Fruit fly (Drosophila melanogaster) whole organism, embryonic: ENCODE results near the gene CG31041.

Experiments
- Atf-2 ChIP-seq: fragments of 200-800 bp; sonication (Bioruptor generic); optimal IDR thresholded peaks from 2 replicates; lab custom pipeline; 2016; ENCODE audit warnings: missing biosample characterization, missing genetic modification characterization
- B-H1 ChIP-seq: fragments of 200-800 bp; sonication (Bioruptor generic); IDR thresholded peaks from 3 replicates; pipeline ENCODE4 v1.3.6; 2022; ENCODE audit warnings: missing biosample characterization, missing genetic modification characterization
- CG11504 ChIP-seq: fragments of 200-800 bp; sonication (Bioruptor generic); optimal IDR thresholded peaks from 3 replicates; lab custom pipeline; 2019; ENCODE audit warnings: missing biosample characterization, mild to moderate bottlenecking, missing genetic modification characterization, moderate library complexity
- CG11695 ChIP-seq: fragments of 200-800 bp; sonication (Bioruptor generic); IDR thresholded peaks from 3 replicates; pipeline ENCODE4 v1.3.6; 2022; ENCODE audit warnings: missing biosample characterization, missing genetic modification characterization
- CG11696 ChIP-seq: fragments of 200-800 bp; sonication (Bioruptor generic); IDR thresholded peaks from 2 replicates; pipeline ENCODE4 v1.3.6; 2022; ENCODE audit warnings: missing biosample characterization, missing genetic modification characterization
- CG12299 ChIP-seq: fragments of 200-800 bp; sonication (Bioruptor generic); optimal IDR thresholded peaks from 2 replicates; lab custom pipeline; 2018; ENCODE audit warnings: missing biosample characterization, mild to moderate bottlenecking, missing genetic modification characterization
- CG14014 ChIP-seq: fragments of 200-800 bp; sonication (Bioruptor generic); IDR thresholded peaks from 2 replicates; pipeline ENCODE4 v1.3.6; 2022; ENCODE audit warnings: missing biosample characterization, missing genetic modification characterization
- CG14441 ChIP-seq: fragments of 200-800 bp; sonication (Bioruptor generic); IDR thresholded peaks from 2 replicates; pipeline ENCODE4 v1.3.6; 2022; ENCODE audit warnings: missing biosample characterization, missing genetic modification characterization
- CG15601 ChIP-seq: fragments of 200-800 bp; sonication (Bioruptor generic); optimal IDR thresholded peaks from 3 replicates; lab custom pipeline; 2019; ENCODE audit warnings: missing biosample characterization, mild to moderate bottlenecking, missing genetic modification characterization, moderate library complexity
- CG17359 ChIP-seq: fragments of 200-800 bp; sonication (Bioruptor generic); optimal IDR thresholded peaks from 3 replicates; lab custom pipeline; 2018; ENCODE audit warnings: missing biosample characterization, mild to moderate bottlenecking, missing genetic modification characterization, moderate library complexity
- CG18599 ChIP-seq: fragments of 200-800 bp; sonication (Bioruptor generic); optimal IDR thresholded peaks from 3 replicates; lab custom pipeline; 2017; ENCODE audit warnings: missing biosample characterization, missing genetic modification characterization, mild to moderate bottlenecking, moderate library complexity, missing genetic modification reagents
- CG30431 ChIP-seq: fragments of 200-800 bp; sonication (Bioruptor generic); optimal IDR thresholded peaks from 2 replicates; lab custom pipeline; 2017; ENCODE audit warnings: missing biosample characterization, missing genetic modification characterization
- CG33213 ChIP-seq: fragments of 200-800 bp; sonication (Bioruptor generic); optimal IDR thresholded peaks from 3 replicates; lab custom pipeline; 2016; ENCODE audit warnings: missing biosample characterization, missing genetic modification characterization
- CG4282 ChIP-seq: fragments of 200-800 bp; sonication (Bioruptor generic); optimal IDR thresholded peaks from 2 replicates; lab custom pipeline; 2016; ENCODE audit warnings: missing biosample characterization, missing genetic modification characterization
- CG6654 ChIP-seq: fragments of 200-800 bp; sonication (Bioruptor generic); optimal IDR thresholded peaks from 2 replicates; lab custom pipeline; 2017; ENCODE audit warnings: missing biosample characterization, mild to moderate bottlenecking, missing genetic modification characterization
- CG6854 ChIP-seq: fragments of 200-800 bp; sonication (Bioruptor generic); optimal IDR thresholded peaks from 3 replicates; lab custom pipeline; 2017; ENCODE audit warnings: missing biosample characterization, mild to moderate bottlenecking, missing genetic modification characterization
- CG7963 ChIP-seq: fragments of 200-800 bp; sonication (Bioruptor generic); IDR thresholded peaks from 3 replicates; pipeline ENCODE4 v1.3.6; 2022; ENCODE audit warnings: missing biosample characterization, missing genetic modification characterization; ENCODE audit not compliant: partially characterized antibody
- CG8359 ChIP-seq: fragments of 200-800 bp; sonication (Bioruptor generic); optimal IDR thresholded peaks from 2 replicates; lab custom pipeline; 2017; ENCODE audit warnings: missing biosample characterization, mild to moderate bottlenecking, missing genetic modification characterization, borderline replicate concordance
- Dad ChIP-seq: fragments of 200-800 bp; sonication (Bioruptor generic); optimal IDR thresholded peaks from 3 replicates; lab custom pipeline; 2016; ENCODE audit warnings: missing biosample characterization, missing genetic modification characterization
- HLH3B ChIP-seq: fragments of 200-800 bp; sonication (Bioruptor generic); IDR thresholded peaks from 2 replicates; pipeline ENCODE4 v1.3.6; 2022; ENCODE audit warnings: missing biosample characterization, missing genetic modification characterization
- Hr39 ChIP-seq: fragments of >200 bp; optimal IDR thresholded peaks from 2 replicates; lab custom pipeline; 2017
- Kr ChIP-seq: fragments of 200-800 bp; sonication (Bioruptor generic); optimal IDR thresholded peaks from 2 replicates; lab custom pipeline; 2017; ENCODE audit warnings: missing biosample characterization, mild to moderate bottlenecking, missing genetic modification characterization
- NC2β ChIP-seq: fragments of 200-800 bp; sonication (Bioruptor generic); optimal IDR thresholded peaks from 2 replicates; lab custom pipeline; 2016; ENCODE audit warnings: missing biosample characterization, missing genetic modification characterization
- Nf-YA ChIP-seq: fragments of 200-800 bp; sonication (Bioruptor generic); IDR thresholded peaks from 2 replicates; pipeline ENCODE4 v1.3.6; 2022; ENCODE audit warnings: missing biosample characterization, missing genetic modification characterization
- Nf-YB ChIP-seq: fragments of 200-800 bp; sonication (Bioruptor generic); optimal IDR thresholded peaks from 3 replicates; lab custom pipeline; 2019; ENCODE audit warnings: missing biosample characterization, mild to moderate bottlenecking, missing genetic modification characterization, moderate library complexity
- Optix ChIP-seq: fragments of 200-800 bp; sonication (Bioruptor generic); IDR thresholded peaks from 3 replicates; pipeline ENCODE4 v1.3.6; 2022; ENCODE audit warnings: missing biosample characterization, missing genetic modification characterization
- Ravus ChIP-seq: fragments of 200-800 bp; sonication (Bioruptor generic); IDR thresholded peaks from 2 replicates; pipeline ENCODE4 v1.3.6; 2022; ENCODE audit warnings: missing biosample characterization, missing genetic modification characterization
- abd-A ChIP-seq: fragments of 200-800 bp; sonication (Bioruptor generic); optimal IDR thresholded peaks from 3 replicates; lab custom pipeline; 2019; ENCODE audit warnings: missing biosample characterization, mild to moderate bottlenecking, missing genetic modification characterization, moderate library complexity
- az2 ChIP-seq: fragments of 200-800 bp; sonication (Bioruptor generic); optimal IDR thresholded peaks from 3 replicates; lab custom pipeline; 2016; ENCODE audit warnings: missing biosample characterization, missing genetic modification characterization
- bab2 ChIP-seq: fragments of 200-800 bp; sonication (Bioruptor generic); optimal IDR thresholded peaks from 2 replicates; lab custom pipeline; 2016; ENCODE audit warnings: missing biosample characterization, missing genetic modification characterization
- br ChIP-seq: fragments of >200 bp; optimal IDR thresholded peaks from 2 replicates; lab custom pipeline; 2017
- crol ChIP-seq: fragments of 200-800 bp; sonication (Bioruptor generic); IDR thresholded peaks from 2 replicates; pipeline ENCODE4 v1.3.6; 2022; ENCODE audit warnings: missing biosample characterization, missing genetic modification characterization
- dmrt99B ChIP-seq: fragments of 200-800 bp; sonication (Bioruptor generic); optimal IDR thresholded peaks from 2 replicates; lab custom pipeline; 2018; ENCODE audit warnings: missing biosample characterization, mild to moderate bottlenecking, missing genetic modification characterization, moderate library complexity
- eve ChIP-seq, 2 experiments: fragments of >200 bp; optimal IDR thresholded peaks; 2 replicates each; lab custom pipeline; 2017; ENCODE audit warnings: missing biosample characterization in 2 of 2, missing genetic modification characterization in 2 of 2
- h ChIP-seq: fragments of >200 bp; optimal IDR thresholded peaks from 2 replicates; lab custom pipeline; 2017
- hkb ChIP-seq, 2 experiments: fragments of 200-800 bp in 1 of 2; fragments of >200 bp in 1 of 2; sonication (Bioruptor generic) in 1 of 2; IDR thresholded peaks in 1 of 2; optimal IDR thresholded peaks in 1 of 2; 2 replicates each; pipeline versions ENCODE4 v1.3.6 to Lab custom; 2017 to 2022; ENCODE audit warnings: missing biosample characterization in 1 of 2, missing genetic modification characterization in 1 of 2
- inv ChIP-seq: fragments of 200-800 bp; sonication (Bioruptor generic); IDR thresholded peaks from 2 replicates; pipeline ENCODE4 v1.3.6; 2022; ENCODE audit warnings: missing biosample characterization, missing genetic modification characterization; ENCODE audit not compliant: partially characterized antibody
- ken ChIP-seq: fragments of 200-800 bp; sonication (Bioruptor generic); IDR thresholded peaks from 3 replicates; pipeline ENCODE4 v1.3.6; 2022; ENCODE audit warnings: missing biosample characterization, missing genetic modification characterization
- klu ChIP-seq: fragments of 200-800 bp; sonication (Bioruptor generic); IDR thresholded peaks from 2 replicates; pipeline ENCODE4 v1.3.6; 2022; ENCODE audit warnings: missing biosample characterization, missing genetic modification characterization
- maf-S ChIP-seq: fragments of 200-800 bp; sonication (Bioruptor generic); optimal IDR thresholded peaks from 2 replicates; lab custom pipeline; 2016; ENCODE audit warnings: missing biosample characterization, missing genetic modification characterization
- pan ChIP-seq, 4 experiments: fragments of >200 bp in 3 of 4; fragments of 200-800 bp in 1 of 4; sonication (Bioruptor generic) in 1 of 4; optimal IDR thresholded peaks in 3 of 4; IDR thresholded peaks in 1 of 4; 2 replicates each; pipeline versions ENCODE4 v1.3.6 to Lab custom; 2017 to 2022; ENCODE audit warnings: missing biosample characterization in 2 of 4, missing genetic modification characterization in 2 of 4, mixed read lengths in 1 of 4
- pum ChIP-seq: fragments of 200-800 bp; sonication (Bioruptor generic); optimal IDR thresholded peaks from 2 replicates; lab custom pipeline; 2016; ENCODE audit warnings: missing biosample characterization, missing genetic modification characterization
- sens-2 ChIP-seq: fragments of 200-800 bp; sonication (Bioruptor generic); IDR thresholded peaks from 2 replicates; pipeline ENCODE4 v1.3.6; 2022; ENCODE audit warnings: missing biosample characterization, missing genetic modification characterization
- sisA ChIP-seq: fragments of 200-800 bp; sonication (Bioruptor generic); IDR thresholded peaks from 2 replicates; pipeline ENCODE4 v1.3.6; 2022; ENCODE audit warnings: missing biosample characterization, missing genetic modification characterization
- slbo ChIP-seq: fragments of 200-800 bp; sonication (Bioruptor generic); IDR thresholded peaks from 2 replicates; pipeline ENCODE4 v1.3.6; 2022; ENCODE audit warnings: missing biosample characterization, missing genetic modification characterization
- so ChIP-seq: fragments of 200-800 bp; sonication (Bioruptor generic); IDR thresholded peaks from 3 replicates; pipeline ENCODE4 v1.3.6; 2022; ENCODE audit warnings: missing biosample characterization, missing genetic modification characterization
- tap ChIP-seq: fragments of 200-800 bp; optimal IDR thresholded peaks from 3 replicates; lab custom pipeline; 2019; ENCODE audit warnings: missing biosample characterization, mild to moderate bottlenecking, missing genetic modification characterization, moderate library complexity
- toy ChIP-seq: fragments of 200-800 bp; sonication (Bioruptor generic); IDR thresholded peaks from 2 replicates; pipeline ENCODE4 v1.3.6; 2022; ENCODE audit warnings: missing biosample characterization, missing genetic modification characterization
- unc-4 ChIP-seq: fragments of 200-800 bp; sonication (Bioruptor generic); IDR thresholded peaks from 2 replicates; pipeline ENCODE4 v1.3.6; 2022; ENCODE audit warnings: missing biosample characterization, missing genetic modification characterization; ENCODE audit not compliant: partially characterized antibody
- usp ChIP-seq: fragments of >200 bp; optimal IDR thresholded peaks from 2 replicates; lab custom pipeline; 2017; ENCODE audit warnings: missing biosample characterization, missing genetic modification characterization

Gene CG31041

dm6 chr3R:29617197-29617596 is 26.5 kb upstream of the CG31041 start (continued):
- TF ChIP-seq CG11695 (GFP tag; lab: Robert Waterston, UW) (no peak), sisA (GFP tag; lab: Robert Waterston, UW) (peak; percentile 11; the same call in 1 of the 2 replicates), h (lab: Kevin White, UChicago) (no peak), CG18599 (GFP tag; lab: Kevin White, UChicago) (peak; percentile 51), pum (GFP tag; lab: Kevin White, UChicago) (no peak), Ravus (no peak), CG4282 (no peak), CG7963 (GFP tag; lab: Robert Waterston, UW) (no peak), CG17359 (peak; percentile 10), az2 (GFP tag; lab: Kevin White, UChicago) (no peak), usp (GFP tag; lab: Kevin White, UChicago) (no peak), hkb (optimal IDR thresholded peaks at IDR 0.05; lab: Kevin White, UChicago) (no peak), hkb (GFP tag; IDR thresholded peaks at IDR 0.05; lab: Robert Waterston, UW) (0 out of 2 replicates have a peak, but pooled peaks have one; percentile 23), CG11696 (GFP tag; lab: Robert Waterston, UW) (peak; percentile 70), pan (optimal IDR thresholded peaks at IDR 0.05; lab: Kevin White, UChicago) (no peak), pan (GFP tag; optimal IDR thresholded peaks at IDR 0.05 in 1 of 2, IDR thresholded peaks at IDR 0.05 in 1 of 2) (no peak), B-H1 (GFP tag; lab: Robert Waterston, UW) (no peak), bab2 (GFP tag; lab: Kevin White, UChicago) (no peak), Optix (GFP tag; lab: Robert Waterston, UW) (no peak), slbo (peak; percentile 8; the same call in 1 of the 2 replicates), CG11504 (tag; lab: Kevin White, UChicago) (peak; percentile 42), ken (GFP tag; lab: Robert Waterston, UW) (no peak), eve (GFP tag; optimal IDR thresholded peaks at IDR 0.05; lab: Kevin White, UChicago) (no peak), tap (tag; lab: Kevin White, UChicago) (peak; percentile 20), dmrt99B (tag; lab: Kevin White, UChicago) (peak; percentile 46), HLH3B (GFP tag; lab: Robert Waterston, UW) (0 out of 2 replicates have a peak, but pooled peaks have one; percentile 25), CG15601 (tag; lab: Kevin White, UChicago) (no peak)

- TF ChIP-seq unc-4 (GFP tag; lab: Robert Waterston, UW) (no peak), CG8359 (GFP tag; lab: Kevin White, UChicago) (no peak), sens-2 (GFP tag; lab: Robert Waterston, UW) (no peak), Dad (no peak), maf-S (no peak), Nf-YA (no peak), CG12299 (no peak), abd-A (tag; lab: Kevin White, UChicago) (peak; percentile 64), Atf-2 (no peak), toy (GFP tag; lab: Robert Waterston, UW) (0 out of 2 replicates have a peak, but pooled peaks have one; percentile 7), inv (GFP tag; lab: Robert Waterston, UW) (no peak), so (GFP tag; lab: Robert Waterston, UW) (no peak), Nf-YB (GFP tag; lab: Kevin White, UChicago) (no peak), sisA (GFP tag; lab: Robert Waterston, UW) (no peak), NC2β (GFP tag; lab: Kevin White, UChicago) (no peak), CG6654 (no peak), br (lab: Kevin White, UChicago) (no peak), klu (GFP tag; lab: Robert Waterston, UW) (no peak), Kr (no peak), CG30431 (no peak), CG33213 (GFP tag; lab: Kevin White, UChicago) (no peak), CG6854 (GFP tag; lab: Kevin White, UChicago) (no peak), crol (GFP tag; lab: Robert Waterston, UW) (peak; percentile 40; the same call in 1 of the 2 replicates), Hr39 (peak; percentile 56), CG14014 (no peak), CG14441 (no peak), usp (GFP tag; lab: Kevin White, UChicago) (no peak)
Observed at dm6 chr3R:29610958-29611357, 20.3 kb upstream of the CG31041 start.
